Fruit fly (Drosophila melanogaster): ENCODE measurements around the gene Or30a.

The Or30a gene

DNA sequence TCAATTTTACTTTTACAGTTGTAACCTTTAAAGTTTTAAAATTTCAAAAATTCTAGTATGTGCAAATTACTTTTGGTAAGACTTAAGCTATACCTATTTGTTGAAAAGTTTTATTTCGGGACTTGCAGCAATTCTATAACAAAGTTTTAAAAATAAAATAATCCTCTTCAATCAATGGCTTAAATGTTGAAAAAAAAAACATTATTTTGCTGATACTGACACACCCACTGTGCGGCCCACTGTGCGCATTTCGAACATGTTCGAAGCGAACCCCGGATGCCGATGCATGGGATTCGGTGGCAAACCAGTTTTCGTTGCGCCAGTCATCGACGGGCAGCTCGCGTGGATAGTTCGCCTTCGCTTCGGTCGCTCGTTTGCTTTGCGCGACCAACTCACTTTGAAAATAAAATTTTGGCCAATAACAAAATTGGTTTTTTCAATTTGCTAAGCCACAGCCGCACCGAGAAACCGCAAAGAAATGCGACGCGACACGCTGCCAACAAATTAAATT lies 13.9 kb downstream of the Or30a start, which contains the start of gene CG32982:
CG32982 (plus strand) TSS at position 320 of the 511 bp plus-strand sequence.
- TF ChIP-seq Myc (optimal IDR thresholded peaks at IDR 0.05) = no peak
- no peak for TF ChIP-seq ttk (optimal IDR thresholded peaks at IDR 0.05)
- no peak for TF ChIP-seq insv (optimal IDR thresholded peaks at IDR 0.05)
- TF ChIP-seq psq (optimal IDR thresholded peaks at IDR 0.05) = no peak
- no peak for TF ChIP-seq h (optimal IDR thresholded peaks at IDR 0.05)
- no peak for TF ChIP-seq Sin3A (optimal IDR thresholded peaks at IDR 0.05)

DNA sequence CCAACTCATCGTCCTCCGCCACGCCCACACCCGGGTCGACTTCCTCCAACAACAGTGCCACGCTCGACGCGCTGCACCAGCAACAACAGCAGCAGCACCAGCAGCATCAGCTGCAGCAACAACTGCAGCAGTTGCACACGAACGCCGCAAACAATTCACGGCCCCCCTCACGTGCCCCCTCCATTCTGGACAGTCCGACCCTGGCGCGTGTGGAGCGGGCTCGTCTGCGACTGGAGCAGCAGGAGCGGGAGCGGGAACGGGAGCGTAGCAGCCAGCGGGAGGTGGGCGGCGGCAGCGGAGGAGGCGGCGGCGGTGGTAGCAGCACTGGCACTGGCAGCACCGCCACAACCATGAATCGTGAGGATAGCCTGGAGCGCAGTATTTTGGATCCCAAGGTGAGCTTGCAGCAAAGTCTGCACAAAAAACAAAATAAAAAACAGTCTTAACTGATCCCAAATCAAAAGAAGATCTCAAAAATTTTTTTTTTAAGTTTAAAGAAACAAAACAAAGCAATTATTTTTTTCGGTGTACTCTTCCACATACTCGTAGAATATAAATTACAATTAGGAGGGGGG lies 15.5 kb downstream of the Or30a start:
- TF ChIP-seq insv (optimal IDR thresholded peaks at IDR 0.05) = no peak
- no peak for TF ChIP-seq psq (optimal IDR thresholded peaks at IDR 0.05)
- no peak for TF ChIP-seq h (optimal IDR thresholded peaks at IDR 0.05)
- no peak for TF ChIP-seq Myc (optimal IDR thresholded peaks at IDR 0.05)

DNA sequence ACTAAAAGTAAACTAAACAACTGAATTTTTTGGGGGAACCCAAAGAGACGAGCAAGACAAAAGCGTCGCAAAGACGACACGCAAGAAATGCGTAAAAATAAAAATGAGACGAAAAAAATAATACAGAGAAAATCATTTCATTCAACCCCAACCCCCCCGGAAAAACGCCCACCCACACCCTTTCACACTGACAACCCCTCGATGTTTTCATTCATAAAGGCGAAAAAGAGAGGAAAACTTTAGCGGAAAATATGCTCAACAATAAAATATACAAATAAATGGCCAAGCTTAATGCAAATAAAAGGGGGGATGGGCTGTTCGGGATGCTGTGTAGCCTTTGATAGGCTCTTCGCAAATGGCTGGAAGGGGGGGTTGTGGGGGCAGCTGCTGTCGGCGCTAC lies 19.3 kb downstream of the Or30a start:
- no peak for TF ChIP-seq ttk (optimal IDR thresholded peaks at IDR 0.05)
- no peak for TF ChIP-seq Myc (optimal IDR thresholded peaks at IDR 0.05)
- TF ChIP-seq insv (optimal IDR thresholded peaks at IDR 0.05) = no peak
- TF ChIP-seq psq (optimal IDR thresholded peaks at IDR 0.05) = no peak
- no peak for TF ChIP-seq h (optimal IDR thresholded peaks at IDR 0.05)
- no peak for TF ChIP-seq Sin3A (optimal IDR thresholded peaks at IDR 0.05)

- TF ChIP-seq h (optimal IDR thresholded peaks at IDR 0.05) = no peak
- TF ChIP-seq Myc (optimal IDR thresholded peaks at IDR 0.05) = no peak
- TF ChIP-seq Sin3A (optimal IDR thresholded peaks at IDR 0.05) = no peak
- TF ChIP-seq insv (optimal IDR thresholded peaks at IDR 0.05) = no peak
- no peak for TF ChIP-seq ttk (optimal IDR thresholded peaks at IDR 0.05)
- no peak for TF ChIP-seq psq (optimal IDR thresholded peaks at IDR 0.05)
Observed at dm6 chr2L:9133169-9133568, 21.6 kb downstream of the Or30a start.

- no peak for TF ChIP-seq insv (optimal IDR thresholded peaks at IDR 0.05)
- no peak for TF ChIP-seq ttk (optimal IDR thresholded peaks at IDR 0.05)
- TF ChIP-seq Myc (optimal IDR thresholded peaks at IDR 0.05) = no peak
- no peak for TF ChIP-seq psq (optimal IDR thresholded peaks at IDR 0.05)
- TF ChIP-seq h (optimal IDR thresholded peaks at IDR 0.05) = no peak
- no peak for TF ChIP-seq Sin3A (optimal IDR thresholded peaks at IDR 0.05)
Observed at dm6 chr2L:9134209-9134608, 22.6 kb downstream of the Or30a start.

dm6 chr2L:9134940-9135339 lies 23.3 kb downstream of the Or30a start:
- TF ChIP-seq insv (optimal IDR thresholded peaks at IDR 0.05) (no peak), Sin3A (optimal IDR thresholded peaks at IDR 0.05) (no peak), psq (optimal IDR thresholded peaks at IDR 0.05) (no peak), h (optimal IDR thresholded peaks at IDR 0.05) (no peak), Myc (optimal IDR thresholded peaks at IDR 0.05) (no peak), ttk (optimal IDR thresholded peaks at IDR 0.05) (no peak)

dm6 chr2L:9136712-9137111 lies 25.1 kb downstream of the Or30a start:
- no peak for TF ChIP-seq ttk (optimal IDR thresholded peaks at IDR 0.05)
- TF ChIP-seq h (optimal IDR thresholded peaks at IDR 0.05) = no peak
- no peak for TF ChIP-seq psq (optimal IDR thresholded peaks at IDR 0.05)
- TF ChIP-seq insv (optimal IDR thresholded peaks at IDR 0.05) = no peak
- TF ChIP-seq Myc (optimal IDR thresholded peaks at IDR 0.05) = no peak
- no peak for TF ChIP-seq Sin3A (optimal IDR thresholded peaks at IDR 0.05)

dm6 chr2L:9140945-9141440 lies 29.4 kb downstream of the Or30a start:
- TF ChIP-seq insv (optimal IDR thresholded peaks at IDR 0.05) (no peak), ttk (optimal IDR thresholded peaks at IDR 0.05) (no peak), psq (optimal IDR thresholded peaks at IDR 0.05) (no peak), h (optimal IDR thresholded peaks at IDR 0.05) (no peak), Sin3A (optimal IDR thresholded peaks at IDR 0.05) (no peak), Myc (optimal IDR thresholded peaks at IDR 0.05) (no peak)

dm6 chr2L:9145761-9146160 lies 34.1 kb downstream of the Or30a start:
- TF ChIP-seq psq (optimal IDR thresholded peaks at IDR 0.05) (no peak), h (optimal IDR thresholded peaks at IDR 0.05) (no peak), Sin3A (optimal IDR thresholded peaks at IDR 0.05) (no peak), insv (optimal IDR thresholded peaks at IDR 0.05) (no peak), Myc (optimal IDR thresholded peaks at IDR 0.05) (no peak), ttk (optimal IDR thresholded peaks at IDR 0.05) (no peak)

- no peak for TF ChIP-seq Myc (optimal IDR thresholded peaks at IDR 0.05)
- TF ChIP-seq insv (optimal IDR thresholded peaks at IDR 0.05) = no peak
- TF ChIP-seq ttk (optimal IDR thresholded peaks at IDR 0.05) = no peak
- TF ChIP-seq psq (optimal IDR thresholded peaks at IDR 0.05) = no peak
- TF ChIP-seq Sin3A (optimal IDR thresholded peaks at IDR 0.05) = no peak
- no peak for TF ChIP-seq h (optimal IDR thresholded peaks at IDR 0.05)
Observed at dm6 chr2L:9146270-9146975, 34.8 kb downstream of the Or30a start.

- no peak for TF ChIP-seq psq (optimal IDR thresholded peaks at IDR 0.05)
- no peak for TF ChIP-seq h (optimal IDR thresholded peaks at IDR 0.05)
- TF ChIP-seq ttk (optimal IDR thresholded peaks at IDR 0.05) = no peak
- no peak for TF ChIP-seq Myc (optimal IDR thresholded peaks at IDR 0.05)
- no peak for TF ChIP-seq insv (optimal IDR thresholded peaks at IDR 0.05)
- TF ChIP-seq Sin3A (optimal IDR thresholded peaks at IDR 0.05) = no peak
Observed at dm6 chr2L:9148133-9148532, 36.5 kb downstream of the Or30a start.

- TF ChIP-seq Sin3A (optimal IDR thresholded peaks at IDR 0.05) (no peak), h (optimal IDR thresholded peaks at IDR 0.05) (no peak), ttk (optimal IDR thresholded peaks at IDR 0.05) (no peak), insv (optimal IDR thresholded peaks at IDR 0.05) (no peak), Myc (optimal IDR thresholded peaks at IDR 0.05) (no peak)
Observed at dm6 chr2L:9149426-9149825, 37.8 kb downstream of the Or30a start.
